Fruit fly (Drosophila melanogaster): Measurements from ENCODE around the gene p38a.

DNA sequence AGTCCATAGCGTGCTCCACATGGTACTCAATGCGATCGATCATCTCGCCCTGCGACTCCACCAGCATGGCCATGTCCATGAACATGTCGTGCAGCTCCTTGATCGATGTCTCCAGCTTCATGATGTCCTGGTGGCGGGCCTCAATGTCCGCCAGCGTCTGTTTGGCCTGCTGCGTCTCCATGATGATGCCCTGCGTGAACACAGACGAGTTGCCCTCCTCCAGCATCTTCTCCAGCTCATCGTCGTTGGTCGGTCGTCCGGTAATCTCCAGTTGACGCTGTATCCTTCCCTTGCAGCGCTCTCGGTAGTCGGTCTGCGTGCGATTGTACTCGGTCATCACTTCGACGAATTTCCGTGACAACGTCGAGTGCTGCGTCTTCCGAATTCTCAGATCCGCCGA, 48.4 kb downstream of the p38a start:
- TF ChIP-seq toe (GFP tag; optimal IDR thresholded peaks at IDR 0.05): no peak
- TF ChIP-seq kay (GFP tag; ENCODE audit: borderline replicate concordance): no peak
- TF ChIP-seq CG33017 (tag; optimal IDR thresholded peaks at IDR 0.05): no peak
